Worm (Caenorhabditis elegans): Measurements from ENCODE around the gene K10B3.1.

K10B3.1 gene

DNA sequence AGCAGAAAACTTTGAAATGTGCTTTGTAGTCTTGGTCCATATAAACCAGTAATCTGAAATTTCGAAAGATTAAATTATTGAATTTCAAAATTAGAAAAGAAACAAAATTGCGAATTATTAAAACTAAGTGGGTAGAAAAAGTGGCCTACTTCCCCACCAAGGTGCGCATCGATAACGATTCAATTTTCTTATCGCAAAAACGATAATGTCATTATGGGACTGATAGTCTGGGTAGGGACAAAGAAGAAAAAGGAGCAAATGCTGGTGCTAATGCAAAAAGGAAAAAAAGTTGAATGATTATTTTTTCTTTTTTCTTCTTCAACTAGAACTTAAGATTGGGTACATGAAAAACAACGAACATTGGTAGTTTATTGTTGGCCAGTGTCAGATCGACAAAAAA lies 24.7 kb upstream of the K10B3.1 start, which contains the start of gene gpcp-1:
gpcp-1 (minus strand) TSS at position 53 of the 400 bp plus-strand sequence.
- TF ChIP-seq dao-5 (tag; optimal IDR thresholded peaks at IDR 0.05), result no peak
- no peak for TF ChIP-seq him-1 (tag; optimal IDR thresholded peaks at IDR 0.05)
- TF ChIP-seq W03F9.2 (tag; optimal IDR thresholded peaks at IDR 0.05), result no peak

DNA sequence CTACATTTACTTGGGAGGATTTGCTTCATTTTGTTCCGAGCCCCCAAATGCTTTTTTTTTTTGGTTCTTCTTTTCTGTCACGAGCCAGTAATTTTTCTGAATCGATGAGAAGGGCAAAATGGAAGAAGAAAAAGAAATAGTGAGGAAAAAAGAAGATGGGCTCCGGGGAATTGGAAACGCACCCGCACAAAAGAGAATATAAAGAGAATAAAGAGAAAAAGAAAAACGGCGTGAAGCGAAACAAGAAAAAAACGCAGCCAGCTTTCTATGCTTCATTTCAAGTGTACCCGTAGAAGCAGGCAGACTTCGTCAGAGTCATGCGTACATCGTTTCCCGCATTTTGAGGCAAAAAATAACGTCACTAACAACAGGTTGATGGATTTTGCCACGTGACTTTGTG lies 24.2 kb upstream of the K10B3.1 start:
- TF ChIP-seq dao-5 (tag; optimal IDR thresholded peaks at IDR 0.05) (no peak), him-1 (tag; optimal IDR thresholded peaks at IDR 0.05) (peak; percentile 76)

DNA sequence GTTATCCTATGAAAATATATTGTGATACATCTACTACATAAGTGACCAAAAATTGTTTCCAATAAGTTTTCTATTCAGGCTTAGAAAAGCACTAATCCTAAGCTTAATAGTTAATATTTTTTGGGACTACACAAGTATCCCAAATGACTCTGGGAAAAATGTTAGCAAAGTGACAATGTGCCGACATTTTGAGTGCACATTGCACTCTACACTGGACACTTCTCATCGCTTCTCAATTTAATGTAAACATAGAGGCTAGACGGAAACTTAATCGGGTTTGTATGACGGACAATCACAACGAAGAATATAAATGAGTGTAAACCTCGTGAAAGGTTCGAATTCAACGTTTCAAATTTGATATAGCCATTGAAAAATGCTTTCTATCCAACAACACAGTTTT lies 23.6 kb upstream of the K10B3.1 start:
- TF ChIP-seq dao-5 (tag; optimal IDR thresholded peaks at IDR 0.05) (no peak), him-1 (tag; optimal IDR thresholded peaks at IDR 0.05) (no peak), W03F9.2 (tag; optimal IDR thresholded peaks at IDR 0.05) (no peak)

DNA sequence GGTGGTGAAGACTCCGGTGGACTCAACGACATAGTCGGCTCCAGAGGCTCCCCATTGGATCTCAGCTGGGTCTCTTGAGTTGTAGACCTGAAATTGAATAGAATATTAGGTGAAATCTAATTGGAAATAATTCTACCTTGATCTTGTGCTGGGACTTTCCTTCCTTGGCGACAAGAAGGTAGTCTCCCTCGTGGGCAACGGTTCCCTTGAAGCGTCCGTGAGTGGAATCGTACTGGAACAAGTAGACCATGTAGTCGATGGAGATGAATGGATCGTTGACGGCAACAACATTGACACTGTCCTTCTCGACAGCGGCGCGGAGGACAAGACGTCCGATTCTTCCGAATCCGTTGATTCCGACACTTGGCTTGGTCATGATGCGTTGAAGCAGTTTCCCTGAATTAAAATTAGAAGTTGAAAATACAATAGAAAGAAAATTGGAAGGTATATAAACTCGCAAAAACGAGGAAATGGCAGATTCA lies 22.3 kb upstream of the K10B3.1 start, which contains the start of gene gpd-3:
gpd-3 (minus strand) TSS at position 396 of the 482 bp plus-strand sequence.
- TF ChIP-seq dao-5 (tag; optimal IDR thresholded peaks at IDR 0.05), result no peak
- no peak for TF ChIP-seq W03F9.2 (tag; optimal IDR thresholded peaks at IDR 0.05)
- no peak for TF ChIP-seq him-1 (tag; optimal IDR thresholded peaks at IDR 0.05)

DNA sequence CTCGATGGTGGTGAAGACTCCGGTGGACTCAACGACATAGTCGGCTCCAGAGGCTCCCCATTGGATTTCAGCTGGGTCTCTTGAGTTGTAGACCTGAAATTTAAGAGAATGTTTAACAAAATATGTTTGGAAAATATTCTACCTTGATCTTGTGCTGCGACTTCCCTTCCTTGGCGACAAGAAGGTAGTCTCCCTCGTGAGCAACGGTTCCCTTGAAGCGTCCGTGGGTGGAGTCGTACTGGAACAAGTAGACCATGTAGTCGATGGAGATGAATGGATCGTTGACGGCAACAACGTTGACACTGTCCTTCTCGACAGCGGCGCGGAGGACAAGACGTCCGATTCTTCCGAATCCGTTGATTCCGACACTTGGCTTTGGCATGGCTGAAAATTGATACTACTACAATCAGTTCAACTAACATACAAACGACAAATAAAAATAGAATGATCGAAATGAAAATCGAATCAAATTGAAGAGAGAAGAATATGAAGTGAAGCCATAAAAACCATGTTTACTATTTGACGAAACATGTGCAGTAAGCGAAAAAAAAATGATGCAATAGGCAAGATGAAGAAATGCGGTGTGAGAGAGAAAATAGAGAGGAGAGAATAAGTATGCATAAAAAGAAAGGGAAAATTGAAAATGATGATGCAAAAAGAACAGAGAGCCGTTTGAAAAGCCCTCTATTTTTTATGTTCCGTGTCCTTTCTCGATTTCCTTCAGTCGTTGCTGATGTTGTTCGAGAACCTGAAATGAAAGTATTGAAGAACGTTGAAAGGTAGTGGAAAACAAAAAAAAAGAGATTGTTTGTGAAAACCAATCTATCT lies 20.8 kb upstream of the K10B3.1 start, which contains the start of gene gpd-2:
gpd-2 (minus strand) TSS at position 384 of the 828 bp plus-strand sequence.
- TF ChIP-seq dao-5 (tag; optimal IDR thresholded peaks at IDR 0.05), result no peak
- TF ChIP-seq him-1 (tag; optimal IDR thresholded peaks at IDR 0.05), result no peak
- no peak for TF ChIP-seq W03F9.2 (tag; optimal IDR thresholded peaks at IDR 0.05)

DNA sequence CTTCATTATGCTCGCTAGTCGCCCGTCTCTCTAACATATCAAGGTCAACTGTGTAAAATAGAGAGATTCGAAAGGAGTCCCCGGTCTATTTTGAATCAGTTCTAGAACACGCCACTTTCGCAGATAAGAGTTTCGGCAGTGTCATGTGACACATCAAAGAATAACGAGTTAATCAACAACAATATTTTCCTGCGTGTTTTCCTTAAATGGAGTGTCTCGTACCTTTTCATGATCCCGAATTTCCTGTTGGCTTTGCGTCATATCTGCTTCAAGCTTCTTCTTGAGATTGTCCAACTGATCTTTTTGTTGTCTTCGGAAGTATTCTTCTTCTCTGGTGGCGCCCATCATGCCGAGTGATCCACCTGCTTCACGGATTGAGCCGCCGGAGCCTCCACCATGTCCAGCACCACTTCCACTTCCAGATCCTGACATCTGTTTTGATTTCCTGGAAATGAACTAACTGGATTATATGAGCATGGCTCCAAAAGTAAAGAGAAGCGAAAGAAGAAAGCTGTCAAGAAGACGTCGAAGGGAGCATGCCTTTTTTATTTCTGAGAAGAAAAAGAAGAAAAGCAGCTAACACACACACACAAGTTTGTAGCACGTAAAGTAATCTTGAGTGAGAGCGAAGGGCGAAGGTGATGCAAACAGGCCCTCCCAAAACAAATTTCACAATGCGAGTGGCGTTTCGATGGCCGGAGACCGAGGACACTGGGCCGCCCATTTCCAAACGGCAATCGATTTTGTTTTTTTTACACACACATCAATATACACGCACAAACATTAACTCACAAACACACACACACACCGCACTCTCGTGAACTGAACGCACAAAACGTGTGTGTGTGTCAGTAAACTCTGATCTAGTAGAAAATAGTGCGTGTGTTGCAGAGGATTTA lies 19.9 kb upstream of the K10B3.1 start:
- TF ChIP-seq dao-5 (tag; optimal IDR thresholded peaks at IDR 0.05) (no peak), him-1 (tag; optimal IDR thresholded peaks at IDR 0.05) (no peak), W03F9.2 (tag; optimal IDR thresholded peaks at IDR 0.05) (peak; percentile 26)

DNA sequence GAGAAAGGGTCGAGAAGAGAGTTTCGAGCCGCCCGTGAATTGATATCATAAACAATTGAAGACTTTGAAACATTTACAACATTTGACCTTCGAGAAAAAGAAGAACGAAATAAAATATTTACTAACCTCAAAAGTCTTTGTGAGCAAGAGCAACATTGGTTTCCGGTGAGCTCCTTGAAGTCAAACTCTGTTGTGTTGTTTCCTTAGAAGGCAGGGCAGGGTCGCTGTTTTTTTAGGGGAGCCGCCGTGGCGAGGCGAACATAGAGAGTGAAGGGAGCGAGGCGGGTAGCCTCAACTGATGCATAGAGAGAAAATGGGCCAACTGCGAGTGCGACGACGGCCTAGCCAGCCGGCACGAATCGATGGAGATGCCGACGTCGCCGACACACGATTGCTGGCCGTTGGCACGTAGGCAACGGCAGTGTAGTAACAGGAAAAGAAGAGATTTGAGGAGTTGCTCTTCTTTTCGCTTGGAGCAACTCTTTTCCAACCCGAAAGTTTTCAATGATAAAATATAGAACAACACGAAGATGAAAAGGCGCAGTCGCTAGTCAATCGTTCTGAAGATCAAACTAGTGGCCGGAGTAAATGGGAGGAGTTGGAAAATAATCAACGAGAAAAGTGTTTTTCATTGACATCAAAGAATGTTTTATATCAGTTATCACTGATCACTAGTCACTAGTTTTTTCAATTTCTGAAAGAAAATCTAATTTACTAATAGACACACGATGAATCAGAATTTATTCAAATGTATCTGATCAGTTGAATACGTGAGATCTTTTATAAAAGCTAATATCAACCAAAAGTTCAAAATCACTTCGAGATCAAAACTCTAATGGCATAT lies 19.0 kb upstream of the K10B3.1 start, which contains the start of gene mai-1:
mai-1 (minus strand) TSS at position 557 of the 844 bp plus-strand sequence.
- TF ChIP-seq W03F9.2 (tag; optimal IDR thresholded peaks at IDR 0.05) (no peak), dao-5 (tag; optimal IDR thresholded peaks at IDR 0.05) (peak; percentile 42), him-1 (tag; optimal IDR thresholded peaks at IDR 0.05) (peak; percentile 85)

DNA sequence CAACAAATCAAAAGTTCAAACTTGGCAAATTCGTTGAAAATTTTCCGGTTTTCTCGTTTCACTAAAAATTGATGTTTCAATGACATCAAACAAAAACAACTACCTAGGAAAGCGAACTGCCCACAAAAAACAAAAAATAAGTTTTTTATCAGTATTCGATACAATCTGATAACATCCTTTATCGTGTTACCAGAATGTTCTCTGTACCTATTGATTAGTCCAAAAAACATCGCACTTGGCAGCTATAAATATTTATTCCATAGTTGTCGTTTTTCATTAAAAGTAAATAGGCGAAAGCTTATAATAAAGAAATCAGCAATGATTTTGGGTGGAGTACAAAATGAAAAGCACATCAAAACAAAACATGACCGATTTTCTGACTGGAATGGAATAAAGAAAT lies 18.1 kb upstream of the K10B3.1 start:
- TF ChIP-seq dao-5 (tag; optimal IDR thresholded peaks at IDR 0.05) (no peak), W03F9.2 (tag; optimal IDR thresholded peaks at IDR 0.05) (no peak), him-1 (tag; optimal IDR thresholded peaks at IDR 0.05) (no peak)

DNA sequence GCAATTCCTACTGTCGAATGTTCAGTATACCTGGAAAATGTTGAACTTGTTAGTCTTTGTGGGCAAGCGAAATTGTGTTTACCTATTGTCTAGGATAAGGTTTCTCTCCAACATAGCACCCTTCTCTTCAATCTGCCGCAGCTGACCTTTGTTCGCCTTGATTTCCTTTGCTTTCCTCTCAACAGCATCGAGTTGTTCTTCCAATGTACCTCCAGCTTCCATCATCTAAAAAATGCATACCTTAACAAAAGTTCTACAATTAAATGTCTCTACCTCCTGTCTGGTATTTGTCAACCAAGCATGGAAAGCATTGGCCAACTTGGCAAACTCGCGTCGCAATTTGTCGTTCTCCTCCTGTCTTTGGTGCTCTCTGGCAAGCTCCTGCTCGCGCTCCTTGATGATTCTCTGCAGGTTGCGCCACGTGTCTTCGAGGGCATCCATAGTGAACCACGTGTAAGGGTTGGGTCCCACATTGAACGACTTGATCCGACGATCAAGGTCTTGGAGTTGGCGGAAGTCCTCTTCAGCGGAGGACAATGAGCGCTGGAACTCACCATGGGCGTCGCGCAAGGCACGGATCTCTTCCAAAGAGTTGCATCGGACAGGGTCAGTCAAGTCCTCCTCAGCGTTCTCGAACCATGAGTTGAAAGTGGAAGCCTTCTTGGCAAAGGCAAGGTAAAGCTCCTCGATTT lies 16.5 kb upstream of the K10B3.1 start:
- TF ChIP-seq W03F9.2 (tag; optimal IDR thresholded peaks at IDR 0.05), result no peak
- no peak for TF ChIP-seq dao-5 (tag; optimal IDR thresholded peaks at IDR 0.05)
- TF ChIP-seq him-1 (tag; optimal IDR thresholded peaks at IDR 0.05), result no peak

DNA sequence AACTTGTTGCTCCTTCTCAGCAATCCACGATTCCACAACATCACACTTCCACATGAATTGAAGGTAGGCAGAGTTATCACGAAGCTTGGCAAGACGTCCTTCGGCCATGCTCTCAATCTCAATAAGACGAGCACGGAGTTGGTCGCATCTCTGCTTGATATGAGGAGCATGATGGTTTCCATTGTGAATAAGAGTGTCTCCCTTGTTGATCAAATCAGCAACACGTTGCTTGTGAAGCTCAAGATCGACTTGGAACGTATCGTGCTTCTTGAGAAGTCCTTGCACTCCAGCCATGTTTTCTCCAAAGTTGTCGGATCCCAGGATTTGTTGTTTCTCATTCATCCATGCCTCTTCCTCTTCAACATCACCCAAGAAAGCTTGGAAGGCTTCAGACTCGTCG lies 15.7 kb upstream of the K10B3.1 start:
- TF ChIP-seq W03F9.2 (tag; optimal IDR thresholded peaks at IDR 0.05) (no peak), dao-5 (tag; optimal IDR thresholded peaks at IDR 0.05) (no peak), him-1 (tag; optimal IDR thresholded peaks at IDR 0.05) (no peak)

DNA sequence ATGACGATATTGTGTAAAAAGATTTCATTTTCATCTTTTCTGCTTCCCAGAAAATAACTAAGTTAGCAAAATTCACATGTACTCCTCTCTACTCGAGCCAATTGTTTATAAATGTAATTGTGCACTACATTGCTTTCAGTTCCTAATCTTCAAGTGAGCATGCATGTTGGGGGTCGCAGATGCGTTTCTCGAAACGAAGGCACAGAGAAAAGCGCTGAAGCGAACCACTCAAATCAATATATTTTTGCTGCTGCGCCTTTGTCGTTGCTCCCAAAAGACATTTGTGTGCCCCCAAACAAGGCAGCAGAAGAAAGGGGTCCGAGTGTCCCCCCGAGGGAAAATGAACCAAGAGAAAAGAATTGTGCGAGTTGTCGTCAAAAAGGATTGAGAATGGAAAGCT lies 9.1 kb upstream of the K10B3.1 start:
- no peak for TF ChIP-seq dao-5 (tag; optimal IDR thresholded peaks at IDR 0.05)
- peak; percentile 77 for TF ChIP-seq him-1 (tag; optimal IDR thresholded peaks at IDR 0.05)

DNA sequence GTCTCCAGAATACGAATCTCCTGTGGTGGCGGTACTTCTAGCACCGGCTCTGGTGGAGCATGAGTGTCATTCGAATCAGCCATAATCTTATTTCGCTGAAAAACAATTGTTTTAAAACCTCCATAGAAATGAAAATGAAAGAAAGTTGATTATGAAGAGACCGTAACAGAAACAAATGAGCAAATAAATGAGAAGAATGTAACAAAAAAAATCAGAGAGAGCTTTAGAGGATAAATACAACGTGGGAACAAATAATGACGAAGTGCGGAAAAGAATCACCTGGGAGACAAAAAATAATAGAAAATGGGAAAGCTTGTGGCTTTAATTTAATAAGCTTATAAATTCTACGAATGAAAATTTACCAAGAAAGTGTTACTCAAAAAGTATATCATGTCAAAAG lies 8.3 kb upstream of the K10B3.1 start, which contains the start of gene spc-1:
spc-1 (minus strand) TSS at position 101 of the 400 bp plus-strand sequence.
- no peak for TF ChIP-seq W03F9.2 (tag; optimal IDR thresholded peaks at IDR 0.05)
- TF ChIP-seq dao-5 (tag; optimal IDR thresholded peaks at IDR 0.05), result no peak
- no peak for TF ChIP-seq him-1 (tag; optimal IDR thresholded peaks at IDR 0.05)
